Fruit fly (Drosophila melanogaster): ENCODE data around the gene CG14834.
A peak's percentile ranks its signal among the peaks of the same experiment; 100 is the strongest.

The CG14834 gene

DNA sequence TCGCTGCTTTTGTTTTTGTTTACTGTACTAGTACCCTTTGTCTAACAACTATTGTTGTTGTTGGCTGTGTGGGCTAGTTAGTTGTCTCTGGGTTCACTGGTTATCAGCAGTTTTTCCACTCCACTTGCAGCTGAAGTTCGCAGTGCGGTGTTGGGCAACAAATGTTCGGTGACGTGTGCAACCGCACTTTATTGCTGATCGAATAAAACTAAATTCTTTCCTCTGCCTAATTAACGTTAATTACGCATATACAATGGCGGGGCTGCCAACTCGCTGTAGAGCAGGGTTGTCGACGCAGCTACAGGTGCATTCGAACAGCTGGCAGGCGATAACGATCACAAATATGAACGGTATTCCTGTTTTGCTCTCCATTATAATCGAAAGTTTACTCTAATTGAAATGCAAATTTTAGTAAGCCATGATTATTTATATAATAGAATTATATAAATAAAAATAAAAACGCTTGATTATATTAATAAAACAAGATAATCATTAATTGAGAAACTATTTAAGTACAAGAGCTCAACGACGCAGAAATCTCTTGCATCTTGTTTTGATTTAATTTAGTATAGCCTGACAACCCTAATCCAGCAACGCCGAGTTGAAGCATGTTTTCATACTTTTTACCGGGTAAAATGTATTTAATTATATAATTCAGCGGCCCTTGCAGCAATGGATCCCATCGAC, 18.2 kb downstream of the CG14834 start, which contains the start of the genes mrva, CG42307 and mus312 (continued):
- TF ChIP-seq CG31441 (GFP tag; IDR thresholded peaks at IDR 0.05) (no peak; the same call in 1 of the 2 replicates), lmd (GFP tag; IDR thresholded peaks at IDR 0.05) (peak; percentile 82), CG12769 (tag; optimal IDR thresholded peaks at IDR 0.05) (no peak), B-H1 (GFP tag; IDR thresholded peaks at IDR 0.05) (peak; percentile 55), CG9609 (GFP tag; optimal IDR thresholded peaks at IDR 0.05) (no peak), CG10147 (GFP tag; optimal IDR thresholded peaks at IDR 0.05) (peak; percentile 91), run (tag; optimal IDR thresholded peaks at IDR 0.05) (peak; percentile 80), CG12155 (GFP tag; optimal IDR thresholded peaks at IDR 0.05) (peak; percentile 93), CG13123 (GFP tag; optimal IDR thresholded peaks at IDR 0.05) (peak; percentile 74), Abd-B (GFP tag; optimal IDR thresholded peaks at IDR 0.05) (peak; percentile 90), CG30020 (tag; optimal IDR thresholded peaks at IDR 0.05) (peak; percentile 88), bigmax (GFP tag; optimal IDR thresholded peaks at IDR 0.05) (no peak), pum (GFP tag; optimal IDR thresholded peaks at IDR 0.05) (peak; percentile 45), CG4820 (GFP tag; optimal IDR thresholded peaks at IDR 0.05) (peak; percentile 72), CG17385 (GFP tag; optimal IDR thresholded peaks at IDR 0.05) (peak; percentile 88), chn (GFP tag; optimal IDR thresholded peaks at IDR 0.05) (peak; percentile 52), CG14014 (GFP tag; IDR thresholded peaks at IDR 0.05) (peak; percentile 89), CG6175 (GFP tag; IDR thresholded peaks at IDR 0.05) (peak; percentile 34; the same call in 1 of the 3 replicates), CG4707 (GFP tag; optimal IDR thresholded peaks at IDR 0.05) (no peak), sqz (GFP tag; optimal IDR thresholded peaks at IDR 0.05) (no peak), CG18619 (GFP tag; optimal IDR thresholded peaks at IDR 0.05) (peak; percentile 86), Bgb (GFP tag; IDR thresholded peaks at IDR 0.05; ENCODE audit: partially characterized antibody) (no peak), Atf3 (GFP tag; optimal IDR thresholded peaks at IDR 0.05) (peak; percentile 49), CG10274 (GFP tag; optimal IDR thresholded peaks at IDR 0.05) (no peak), tio (GFP tag; optimal IDR thresholded peaks at IDR 0.05) (no peak), ham (GFP tag; IDR thresholded peaks at IDR 0.05) (no peak), mld (GFP tag; IDR thresholded peaks at IDR 0.05; ENCODE audit: partially characterized antibody) (no peak), Rfx (GFP tag; IDR thresholded peaks at IDR 0.05) (peak; percentile 88), D (optimal IDR thresholded peaks at IDR 0.05) (no peak), D (GFP tag; optimal IDR thresholded peaks at IDR 0.05) (peak; percentile 83), PHDP (tag; optimal IDR thresholded peaks at IDR 0.05) (peak; percentile 94), sisA (GFP tag; IDR thresholded peaks at IDR 0.05) (peak; percentile 74), unpg (GFP tag; optimal IDR thresholded peaks at IDR 0.05) (peak; percentile 94), pfk (GFP tag; optimal IDR thresholded peaks at IDR 0.05) (peak; percentile 5), ato (GFP tag; IDR thresholded peaks at IDR 0.05; ENCODE audit: partially characterized antibody) (0 out of 2 replicates have a peak, but pooled peaks have one; percentile 39), zfh1 (GFP tag; IDR thresholded peaks at IDR 0.05) (peak; percentile 85), sens (GFP tag) (peak; percentile 93), CG10959 (GFP tag; IDR thresholded peaks at IDR 0.05) (peak; percentile 54), kay (GFP tag; optimal IDR thresholded peaks at IDR 0.05) (peak; percentile 81), Ssrp (tag; optimal IDR thresholded peaks at IDR 0.05) (peak; percentile 93), CG11723 (GFP tag; optimal IDR thresholded peaks at IDR 0.05) (peak; percentile 69), CG11504 (tag; optimal IDR thresholded peaks at IDR 0.05) (peak; percentile 91), stc (GFP tag; IDR thresholded peaks at IDR 0.05) (peak; percentile 78), sr (GFP tag; IDR thresholded peaks at IDR 0.05) (no peak), Sin3A (optimal IDR thresholded peaks at IDR 0.05) (peak; percentile 43), Ptx1 (GFP tag; IDR thresholded peaks at IDR 0.05) (peak; percentile 90), Med (GFP tag) (peak; percentile 94), CG34224 (GFP tag; IDR thresholded peaks at IDR 0.05; ENCODE audit: partially characterized antibody) (no peak), shn (GFP tag; optimal IDR thresholded peaks at IDR 0.05) (peak; percentile 17), CG5953 (GFP tag; IDR thresholded peaks at IDR 0.05) (peak; percentile 68; the same call in 1 of the 2 replicates)
